Worm (Caenorhabditis elegans): ENCODE measurements around the gene C27D9.2.

The C27D9.2 gene

ce11 chrII:4749581-4749980 is 7.1 kb downstream of the C27D9.2 start, which contains the start of gene F41C3.2:
Gene F41C3.2, plus strand, starts transcription at chrII:4749968.
- TF ChIP-seq pqm-1 (tag; optimal IDR thresholded peaks at IDR 0.05), result no peak
- no peak for TF ChIP-seq nhr-12 (tag; optimal IDR thresholded peaks at IDR 0.05)
- peak in 1 of 3 experiments; percentile 2 for TF ChIP-seq elt-3 (tag; optimal IDR thresholded peaks at IDR 0.05)
- TF ChIP-seq nhr-25 (tag; optimal IDR thresholded peaks at IDR 0.05), result peak; percentile 46

ce11 chrII:4748374-4748773 is 8.3 kb downstream of the C27D9.2 start:
- TF ChIP-seq lsy-12 (tag; optimal IDR thresholded peaks at IDR 0.05) (peak; percentile 54), egl-27 (tag; optimal IDR thresholded peaks at IDR 0.05) (no peak), nhr-43 (tag; optimal IDR thresholded peaks at IDR 0.05; ENCODE audit: poor library complexity, severe bottlenecking) (peak; percentile 57), tbx-2 (tag; optimal IDR thresholded peaks at IDR 0.05) (no peak), aly-2 (tag; optimal IDR thresholded peaks at IDR 0.05) (no peak), nhr-12 (tag; optimal IDR thresholded peaks at IDR 0.05) (no peak), ztf-4 (tag; optimal IDR thresholded peaks at IDR 0.05) (peak; percentile 6), nhr-25 (tag; optimal IDR thresholded peaks at IDR 0.05) (peak; percentile 68), elt-2 (tag; optimal IDR thresholded peaks at IDR 0.05) (no peak)

- TF ChIP-seq nhr-28 (tag; optimal IDR thresholded peaks at IDR 0.05) (no peak), tbx-2 (tag; optimal IDR thresholded peaks at IDR 0.05) (no peak), nhr-77 (tag; optimal IDR thresholded peaks at IDR 0.05) (no peak), ama-1 (optimal IDR thresholded peaks at IDR 0.05) (peak; percentile 23), nhr-43 (tag; optimal IDR thresholded peaks at IDR 0.05; ENCODE audit: poor library complexity, severe bottlenecking) (peak; percentile 12), fkh-2 (tag; optimal IDR thresholded peaks at IDR 0.05) (no peak), nfya-1 (tag; optimal IDR thresholded peaks at IDR 0.05; ENCODE audit: insufficient read depth) (no peak), elt-3 (tag; optimal IDR thresholded peaks at IDR 0.05) (no peak), egl-27 (tag; optimal IDR thresholded peaks at IDR 0.05) (no peak), ceh-9 (tag; optimal IDR thresholded peaks at IDR 0.05) (no peak), R02D3.7 (tag; optimal IDR thresholded peaks at IDR 0.05) (no peak), daf-12 (tag; optimal IDR thresholded peaks at IDR 0.05) (no peak), nhr-67 (tag; optimal IDR thresholded peaks at IDR 0.05) (no peak), unc-39 (tag; optimal IDR thresholded peaks at IDR 0.05) (no peak), sea-2 (GFP tag; optimal IDR thresholded peaks at IDR 0.05) (no peak), lin-15B (tag; optimal IDR thresholded peaks at IDR 0.05) (no peak), egl-5 (tag; optimal IDR thresholded peaks at IDR 0.05) (no peak), unc-62 (GFP tag; optimal IDR thresholded peaks at IDR 0.05) (no peak), pqm-1 (tag; optimal IDR thresholded peaks at IDR 0.05) (no peak), nhr-25 (tag; optimal IDR thresholded peaks at IDR 0.05) (peak; percentile 66), hmg-11 (tag; optimal IDR thresholded peaks at IDR 0.05) (no peak)
Observed at ce11 chrII:4747697-4748096, 9.0 kb downstream of the C27D9.2 start.

- TF ChIP-seq ceh-28 (tag; optimal IDR thresholded peaks at IDR 0.05) (no peak), nfya-1 (tag; optimal IDR thresholded peaks at IDR 0.05; ENCODE audit: insufficient read depth) (peak; percentile 51), pqm-1 (tag; optimal IDR thresholded peaks at IDR 0.05) (no peak), ceh-16 (tag; optimal IDR thresholded peaks at IDR 0.05) (no peak), nhr-237 (tag; optimal IDR thresholded peaks at IDR 0.05) (no peak), ceh-82 (tag; optimal IDR thresholded peaks at IDR 0.05) (no peak), lin-39 (tag; optimal IDR thresholded peaks at IDR 0.05) (no peak), pha-4 (tag; optimal IDR thresholded peaks at IDR 0.05) (no peak), ztf-11 (tag; optimal IDR thresholded peaks at IDR 0.05) (no peak), egl-27 (tag; optimal IDR thresholded peaks at IDR 0.05) (no peak), nhr-23 (tag; optimal IDR thresholded peaks at IDR 0.05) (no peak), aly-2 (tag; optimal IDR thresholded peaks at IDR 0.05) (no peak), eor-1 (tag; optimal IDR thresholded peaks at IDR 0.05) (no peak), skn-1 (tag; optimal IDR thresholded peaks at IDR 0.05) (no peak), tbx-2 (tag; optimal IDR thresholded peaks at IDR 0.05) (no peak), ztf-4 (tag; optimal IDR thresholded peaks at IDR 0.05) (no peak), R02D3.7 (tag; optimal IDR thresholded peaks at IDR 0.05) (no peak), ama-1 (optimal IDR thresholded peaks at IDR 0.05) (no peak), unc-62 (GFP tag; optimal IDR thresholded peaks at IDR 0.05) (no peak), nhr-43 (tag; optimal IDR thresholded peaks at IDR 0.05; ENCODE audit: poor library complexity, severe bottlenecking) (peak; percentile 16), unc-39 (tag; optimal IDR thresholded peaks at IDR 0.05) (no peak), mml-1 (tag; optimal IDR thresholded peaks at IDR 0.05) (peak; percentile 27), elt-1 (tag; optimal IDR thresholded peaks at IDR 0.05) (no peak), hmg-11 (tag; optimal IDR thresholded peaks at IDR 0.05) (no peak), zag-1 (tag; optimal IDR thresholded peaks at IDR 0.05) (no peak), nhr-76 (tag; optimal IDR thresholded peaks at IDR 0.05) (no peak), nhr-25 (tag; optimal IDR thresholded peaks at IDR 0.05) (peak; percentile 56), ceh-9 (tag; optimal IDR thresholded peaks at IDR 0.05) (no peak)
Observed at ce11 chrII:4747063-4747462, 9.6 kb downstream of the C27D9.2 start.
